Fruit fly (Drosophila melanogaster) whole organism, pupa: Measurements from ENCODE around the gene CG15022.
A peak's percentile ranks its signal among the peaks of the same experiment; 100 is the strongest.

Experiments
- CG10348 ChIP-seq: fragments of 200-800 bp; sonication (Bioruptor generic); IDR thresholded peaks from 2 replicates; pipeline ENCODE4 v1.3.6; 2022; ENCODE audit warnings: missing biosample characterization, missing genetic modification characterization
- CG12605 ChIP-seq: fragments of 200-800 bp; sonication (Bioruptor generic); IDR thresholded peaks from 2 replicates; pipeline ENCODE4 v1.3.6; 2022; ENCODE audit warnings: missing biosample characterization, missing genetic modification characterization
- CG13204 ChIP-seq: fragments of 200-800 bp; sonication (Bioruptor generic); optimal IDR thresholded peaks from 2 replicates; lab custom pipeline; 2018; ENCODE audit warnings: missing biosample characterization, mild to moderate bottlenecking, missing genetic modification characterization, moderate library complexity
- CG14655 ChIP-seq: fragments of 200-800 bp; sonication (Bioruptor generic); optimal IDR thresholded peaks from 3 replicates; lab custom pipeline; 2017; ENCODE audit warnings: mild to moderate bottlenecking, missing biosample characterization, missing genetic modification reagents, missing genetic modification characterization
- CG32121 ChIP-seq: fragments of 200-800 bp; sonication (Bioruptor generic); IDR thresholded peaks from 2 replicates; pipeline ENCODE4 v1.3.6; 2022; ENCODE audit warnings: missing biosample characterization, missing genetic modification characterization
- CG34367 ChIP-seq: fragments of 200-800 bp; sonication (Bioruptor generic); optimal IDR thresholded peaks from 2 replicates; lab custom pipeline; 2018; ENCODE audit warnings: missing biosample characterization, mild to moderate bottlenecking, missing genetic modification characterization
- CG4496 ChIP-seq: fragments of 200-800 bp; sonication (Bioruptor generic); IDR thresholded peaks from 3 replicates; pipeline ENCODE4 v1.3.6; 2022; ENCODE audit warnings: missing biosample characterization, missing genetic modification characterization
- CG8159 ChIP-seq: fragments of 200-800 bp; sonication (Bioruptor generic); optimal IDR thresholded peaks from 3 replicates; lab custom pipeline; 2018; ENCODE audit warnings: missing biosample characterization, mild to moderate bottlenecking, missing genetic modification characterization, moderate library complexity
- CG8301 ChIP-seq: fragments of 200-800 bp; sonication (Bioruptor generic); optimal IDR thresholded peaks from 2 replicates; lab custom pipeline; 2018; ENCODE audit warnings: missing biosample characterization, mild to moderate bottlenecking, missing genetic modification characterization
- CG9948 ChIP-seq: fragments of 200-800 bp; sonication (Bioruptor generic); optimal IDR thresholded peaks from 2 replicates; lab custom pipeline; 2018; ENCODE audit warnings: missing biosample characterization, mild to moderate bottlenecking, missing genetic modification characterization, moderate library complexity
- D1 ChIP-seq: fragments of 200-800 bp; sonication (Bioruptor generic); optimal IDR thresholded peaks from 2 replicates; lab custom pipeline; 2018; ENCODE audit warnings: missing biosample characterization, mild to moderate bottlenecking, missing genetic modification characterization, moderate library complexity
- EcR ChIP-seq: fragments of 200-800 bp; sonication (Bioruptor generic); optimal IDR thresholded peaks from 3 replicates; lab custom pipeline; 2019; ENCODE audit warnings: missing biosample characterization, missing genetic modification characterization, mild to moderate bottlenecking, moderate library complexity, missing genetic modification reagents
- Ets98B ChIP-seq: fragments of 200-800 bp; sonication (Bioruptor generic); IDR thresholded peaks from 2 replicates; pipeline ENCODE4 v1.3.6; 2022; ENCODE audit warnings: missing biosample characterization, missing genetic modification characterization
- Pif1A ChIP-seq: fragments of 200-800 bp; sonication (Bioruptor generic); optimal IDR thresholded peaks from 3 replicates; lab custom pipeline; 2016; ENCODE audit warnings: missing biosample characterization, missing genetic modification characterization
- Pif1B ChIP-seq: fragments of 200-800 bp; sonication (Bioruptor generic); optimal IDR thresholded peaks from 3 replicates; lab custom pipeline; 2016; ENCODE audit warnings: missing biosample characterization, missing genetic modification characterization
- Snoo ChIP-seq: fragments of 200-800 bp; sonication (Bioruptor generic); optimal IDR thresholded peaks from 3 replicates; lab custom pipeline; 2017; ENCODE audit warnings: missing biosample characterization, mild to moderate bottlenecking, missing genetic modification characterization, inconsistent platforms
- fd96Ca ChIP-seq: fragments of 200-800 bp; sonication (Bioruptor generic); IDR thresholded peaks from 3 replicates; pipeline ENCODE4 v1.3.6; 2022; ENCODE audit warnings: missing biosample characterization, missing genetic modification characterization
- gl ChIP-seq: fragments of 200-800 bp; sonication (Bioruptor generic); optimal IDR thresholded peaks from 2 replicates; lab custom pipeline; 2018; ENCODE audit warnings: missing biosample characterization, mild to moderate bottlenecking, missing genetic modification characterization
- rn ChIP-seq: fragments of 200-800 bp; sonication (Bioruptor generic); IDR thresholded peaks from 2 replicates; pipeline ENCODE4 v1.3.6; 2022; ENCODE audit warnings: missing biosample characterization, missing genetic modification characterization

Gene CG15022

DNA sequence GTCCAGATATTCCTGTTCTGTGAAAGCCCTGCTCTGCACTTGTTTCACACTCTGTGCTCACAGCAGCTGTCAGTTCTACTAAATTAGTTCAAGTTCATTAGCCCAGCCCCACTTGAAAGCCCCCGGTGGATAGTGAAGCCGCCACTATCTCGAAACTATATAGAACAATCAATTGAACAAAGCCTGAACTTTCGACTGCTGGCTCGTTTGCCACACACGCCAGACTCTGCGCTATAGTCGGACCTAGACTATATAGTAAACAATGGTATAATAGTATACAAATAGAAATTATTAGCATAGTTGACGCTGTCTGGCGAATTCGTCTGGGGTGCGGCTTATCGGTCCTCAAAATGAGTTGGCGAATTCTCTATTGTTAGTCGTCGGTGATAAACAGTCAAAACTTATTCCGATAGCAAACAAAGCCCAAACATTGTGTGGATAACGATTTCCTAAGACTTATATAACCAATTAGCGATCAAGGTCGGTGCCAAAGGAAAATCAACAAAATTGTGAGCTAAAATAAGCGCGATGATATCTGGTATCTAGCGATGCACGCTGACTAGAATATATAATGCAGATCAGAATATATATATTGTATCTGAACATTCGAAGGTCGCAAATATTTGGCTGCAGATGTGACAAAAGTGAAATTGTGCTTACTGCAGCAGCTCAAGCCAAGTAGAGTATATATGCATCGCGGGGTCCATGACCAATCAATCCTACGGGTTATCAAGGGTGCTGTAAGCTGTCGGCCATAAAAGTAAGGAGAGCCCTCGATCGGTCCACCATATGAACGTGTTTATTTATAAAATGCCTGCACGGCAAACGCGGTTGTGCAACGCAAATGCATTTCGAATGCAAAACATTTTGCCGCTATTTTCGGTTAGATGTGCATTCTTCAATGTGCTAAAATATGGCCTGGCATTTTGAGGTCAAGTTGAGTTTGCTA lies 44.5 kb downstream of the CG15022 start:
- TF ChIP-seq Pif1B (GFP tag; lab: Kevin White, UChicago): no peak
- TF ChIP-seq CG10348 (GFP tag; lab: Robert Waterston, UW): no peak
- TF ChIP-seq rn: no peak
- TF ChIP-seq CG8159 (tag; lab: Kevin White, UChicago): no peak
- 0 out of 3 replicates have a peak, but pooled peaks have one; percentile 14 for TF ChIP-seq fd96Ca (GFP tag; lab: Robert Waterston, UW)
- TF ChIP-seq CG8301: no peak
- TF ChIP-seq CG34367 (tag; lab: Kevin White, UChicago): no peak
- no peak for TF ChIP-seq CG12605
- TF ChIP-seq EcR (GFP tag; lab: Kevin White, UChicago): peak; percentile 60

DNA sequence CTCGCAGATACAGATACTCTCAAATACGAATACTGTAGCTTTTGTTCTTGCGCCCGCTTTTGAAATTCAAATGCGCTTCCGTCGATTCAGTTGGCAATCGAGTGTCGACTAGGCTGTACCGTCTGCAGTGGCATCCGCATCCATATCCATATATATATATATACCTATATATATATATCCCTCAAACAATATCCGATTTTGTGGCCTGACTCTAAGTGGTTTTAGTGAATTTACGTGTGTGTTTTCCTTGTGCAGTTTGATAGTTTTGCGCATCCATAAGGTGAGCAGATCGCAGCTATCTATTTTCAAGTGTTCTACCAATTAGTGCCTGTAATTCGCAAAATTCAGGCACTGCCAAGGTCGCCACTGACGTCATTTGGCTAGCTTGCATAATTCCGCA lies 45.5 kb downstream of the CG15022 start:
- TF ChIP-seq CG14655 (GFP tag; lab: Kevin White, UChicago): no peak
- no peak for TF ChIP-seq CG9948 (tag; lab: Kevin White, UChicago)
- no peak for TF ChIP-seq Ets98B (GFP tag; lab: Robert Waterston, UW)
- no peak for TF ChIP-seq rn
- no peak for TF ChIP-seq EcR (GFP tag; lab: Kevin White, UChicago)
- TF ChIP-seq fd96Ca (GFP tag; lab: Robert Waterston, UW): no peak

- TF ChIP-seq CG8159 (tag; lab: Kevin White, UChicago) (no peak), CG8301 (no peak), EcR (GFP tag; lab: Kevin White, UChicago) (no peak), Snoo (tag; lab: Kevin White, UChicago) (no peak), Pif1B (GFP tag; lab: Kevin White, UChicago) (no peak), Ets98B (GFP tag; lab: Robert Waterston, UW) (peak; percentile 59), D1 (tag; lab: Kevin White, UChicago) (no peak), Pif1A (GFP tag; lab: Kevin White, UChicago) (no peak), CG12605 (peak; percentile 73), fd96Ca (GFP tag; lab: Robert Waterston, UW) (peak; percentile 63), CG9948 (tag; lab: Kevin White, UChicago) (no peak), CG32121 (GFP tag; lab: Robert Waterston, UW) (peak; percentile 67; the same call in 1 of the 2 replicates), CG4496 (GFP tag; lab: Robert Waterston, UW) (peak; percentile 65)
Observed at dm6 chr3L:4413800-4414446, 46.2 kb downstream of the CG15022 start.

- 0 out of 2 replicates have a peak, but pooled peaks have one; percentile 39 for TF ChIP-seq CG12605
- TF ChIP-seq gl: no peak
- no peak for TF ChIP-seq CG13204 (GFP tag; lab: Kevin White, UChicago)
- TF ChIP-seq CG8159 (tag; lab: Kevin White, UChicago): no peak
- no peak for TF ChIP-seq CG34367 (tag; lab: Kevin White, UChicago)
- peak; percentile 67 for TF ChIP-seq CG32121 (GFP tag; lab: Robert Waterston, UW)
- TF ChIP-seq fd96Ca (GFP tag; lab: Robert Waterston, UW): peak; percentile 66; the same call in 1 of the 3 replicates
- TF ChIP-seq CG8301: peak; percentile 4
- peak; percentile 60 for TF ChIP-seq Ets98B (GFP tag; lab: Robert Waterston, UW)
- no peak for TF ChIP-seq Pif1B (GFP tag; lab: Kevin White, UChicago)
- peak; percentile 79 for TF ChIP-seq CG4496 (GFP tag; lab: Robert Waterston, UW)
Observed at dm6 chr3L:4412974-4413373, 47.1 kb downstream of the CG15022 start.

DNA sequence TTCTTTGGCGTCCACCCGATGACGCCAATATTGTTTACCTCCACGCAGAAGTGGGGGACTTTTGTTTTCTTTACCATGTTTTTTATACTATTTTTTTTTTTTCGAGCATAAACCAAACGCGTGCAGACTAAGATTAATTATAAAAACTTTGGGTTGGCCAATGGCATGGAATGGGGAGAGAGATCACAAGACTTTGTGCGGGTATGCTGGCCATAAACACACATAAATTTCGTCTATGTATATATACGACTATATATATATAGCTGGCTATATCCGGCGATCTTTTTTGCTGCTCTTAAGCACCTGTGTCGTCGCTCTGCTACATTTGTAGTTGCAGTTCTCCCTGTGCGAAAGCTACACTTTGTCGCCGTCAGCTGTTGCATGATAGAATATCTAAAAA lies 48.2 kb downstream of the CG15022 start:
- TF ChIP-seq CG8301 (no peak), Ets98B (GFP tag; lab: Robert Waterston, UW) (peak; percentile 30; the same call in 1 of the 2 replicates)

dm6 chr3L:4411025-4411873 lies 48.9 kb downstream of the CG15022 start:
- TF ChIP-seq EcR (GFP tag; lab: Kevin White, UChicago): no peak
- no peak for TF ChIP-seq fd96Ca (GFP tag; lab: Robert Waterston, UW)
- no peak for TF ChIP-seq CG9948 (tag; lab: Kevin White, UChicago)
- no peak for TF ChIP-seq CG4496 (GFP tag; lab: Robert Waterston, UW)
- peak; percentile 12 for TF ChIP-seq CG8159 (tag; lab: Kevin White, UChicago)
- TF ChIP-seq rn: no peak
- TF ChIP-seq CG32121 (GFP tag; lab: Robert Waterston, UW): no peak
- TF ChIP-seq, all 21 proteins: peak for 1
